Worm (Caenorhabditis elegans): ENCODE results near the gene T01B7.13.

ce11 chrII:8751042-8751441, 35.8 kb downstream of the T01B7.13 start:
- TF ChIP-seq ztf-4 (tag; optimal IDR thresholded peaks at IDR 0.05) (no peak), snu-23 (GFP tag; optimal IDR thresholded peaks at IDR 0.05) (no peak), nhr-11 (tag; optimal IDR thresholded peaks at IDR 0.05) (no peak), fos-1 (tag; optimal IDR thresholded peaks at IDR 0.05) (no peak), lin-13 (GFP tag; optimal IDR thresholded peaks at IDR 0.05) (no peak), ceh-90 (tag; optimal IDR thresholded peaks at IDR 0.05) (no peak), aly-2 (tag; optimal IDR thresholded peaks at IDR 0.05) (no peak), nhr-90 (tag; optimal IDR thresholded peaks at IDR 0.05; ENCODE audit: poor library complexity) (no peak), elt-2 (tag; optimal IDR thresholded peaks at IDR 0.05) (no peak), pqm-1 (tag; optimal IDR thresholded peaks at IDR 0.05) (no peak), unc-86 (tag; optimal IDR thresholded peaks at IDR 0.05) (no peak), zag-1 (tag; optimal IDR thresholded peaks at IDR 0.05) (no peak)

All from whole organism, L1 larva.